Fruit fly (Drosophila melanogaster): ENCODE measurements around the gene Coq8.
A peak's percentile ranks its signal among the peaks of the same experiment; 100 is the strongest.

Coq8 gene

dm6 chrX:12909577-12910426, 8.9 kb upstream of the Coq8 start, which contains the start of the genes Brms1 and CG4645 (continued):
- TF ChIP-seq NfI (GFP tag; optimal IDR thresholded peaks at IDR 0.05) (peak; percentile 60), CG13123 (GFP tag; optimal IDR thresholded peaks at IDR 0.05) (peak; percentile 21), CG8089 (GFP tag; optimal IDR thresholded peaks at IDR 0.05) (no peak), CHES-1-like (GFP tag; optimal IDR thresholded peaks at IDR 0.05) (no peak), CG3163 (GFP tag; optimal IDR thresholded peaks at IDR 0.05) (no peak), Atf3 (GFP tag; optimal IDR thresholded peaks at IDR 0.05) (no peak), trem (tag; optimal IDR thresholded peaks at IDR 0.05) (peak; percentile 13), ind (GFP tag; optimal IDR thresholded peaks at IDR 0.05) (peak; percentile 55), Hr78 (GFP tag; optimal IDR thresholded peaks at IDR 0.05) (no peak), CG32772 (GFP tag; IDR thresholded peaks at IDR 0.05) (no peak), CG1602 (GFP tag; optimal IDR thresholded peaks at IDR 0.05) (peak; percentile 62), rib (GFP tag; IDR thresholded peaks at IDR 0.05) (no peak), Lim3 (GFP tag; IDR thresholded peaks at IDR 0.05) (no peak), zf30C (GFP tag; optimal IDR thresholded peaks at IDR 0.05) (no peak), slou (GFP tag; optimal IDR thresholded peaks at IDR 0.05) (peak; percentile 43), CG31365 (tag; optimal IDR thresholded peaks at IDR 0.05) (no peak), CG8765 (GFP tag; IDR thresholded peaks at IDR 0.05) (no peak; the same call in 1 of the 2 replicates), ash1 (GFP tag; optimal IDR thresholded peaks at IDR 0.05) (no peak), twi (tag; optimal IDR thresholded peaks at IDR 0.05) (peak; percentile 32), bab2 (GFP tag; optimal IDR thresholded peaks at IDR 0.05) (peak; percentile 39), CG10209 (GFP tag; optimal IDR thresholded peaks at IDR 0.05) (peak; percentile 56), CG18764 (GFP tag; optimal IDR thresholded peaks at IDR 0.05) (peak; percentile 20), CG14050 (GFP tag; IDR thresholded peaks at IDR 0.05) (no peak), sc (optimal IDR thresholded peaks at IDR 0.05) (no peak), sc (GFP tag; optimal IDR thresholded peaks at IDR 0.05) (no peak), NK7.1 (GFP tag; optimal IDR thresholded peaks at IDR 0.05) (no peak), lmd (GFP tag; IDR thresholded peaks at IDR 0.05) (peak; percentile 36; the same call in 1 of the 2 replicates), CG7556 (GFP tag; optimal IDR thresholded peaks at IDR 0.05) (peak; percentile 63), CG6854 (GFP tag; optimal IDR thresholded peaks at IDR 0.05) (no peak), ewg (GFP tag; optimal IDR thresholded peaks at IDR 0.05) (peak; percentile 38), CG12219 (GFP tag; optimal IDR thresholded peaks at IDR 0.05) (no peak), nau (GFP tag; optimal IDR thresholded peaks at IDR 0.05) (no peak), CG3726 (GFP tag; IDR thresholded peaks at IDR 0.05) (no peak), E2f2 (GFP tag; IDR thresholded peaks at IDR 0.05) (peak; percentile 12; the same call in 1 of the 2 replicates), gcm (GFP tag; optimal IDR thresholded peaks at IDR 0.05) (no peak), CG15601 (tag; optimal IDR thresholded peaks at IDR 0.05) (peak; percentile 35), CG16815 (GFP tag; optimal IDR thresholded peaks at IDR 0.05) (peak; percentile 67), CG7963 (GFP tag; IDR thresholded peaks at IDR 0.05; ENCODE audit: partially characterized antibody) (0 out of 3 replicates have a peak, but pooled peaks have one; percentile 15), CG6683 (GFP tag; optimal IDR thresholded peaks at IDR 0.05) (no peak), CG30020 (tag; optimal IDR thresholded peaks at IDR 0.05) (peak; percentile 48), chm (GFP tag; IDR thresholded peaks at IDR 0.05) (no peak), sim (GFP tag; IDR thresholded peaks at IDR 0.05) (no peak), CG11504 (tag; optimal IDR thresholded peaks at IDR 0.05) (peak; percentile 63), nerfin-1 (tag; optimal IDR thresholded peaks at IDR 0.05) (peak; percentile 31), CkIIα-i1 (GFP tag; IDR thresholded peaks at IDR 0.05) (no peak)

Data from whole organism, embryonic.